Worm (Caenorhabditis elegans) whole organism, early embryonic: ENCODE measurements around the gene mom-1.

Source experiments
- B0310.2 ChIP-seq: sonication (generic microtip); optimal IDR thresholded peaks from 2 replicates; lab custom pipeline; 2016; ENCODE audit warnings: mild to moderate bottlenecking, missing genetic modification characterization, missing compliant biosample characterization
- F13C5.2 ChIP-seq: sonication (generic microtip); optimal IDR thresholded peaks from 2 replicates; lab custom pipeline; 2017; ENCODE audit warnings: mild to moderate bottlenecking, missing genetic modification characterization, inconsistent platforms, missing compliant biosample characterization
- aly-1 ChIP-seq: sonication (generic microtip); optimal IDR thresholded peaks from 2 replicates; lab custom pipeline; 2016; ENCODE audit warnings: missing genetic modification characterization, missing compliant biosample characterization
- ama-1 ChIP-seq: fragments of 150-350 bp; optimal IDR thresholded peaks from 2 replicates; lab custom pipeline; 2014
- ceh-13 ChIP-seq: fragments of 200-800 bp; sonication (Bioruptor generic); optimal IDR thresholded peaks from 2 replicates; lab custom pipeline; 2018; ENCODE audit warnings: mild to moderate bottlenecking, missing genetic modification characterization, missing compliant biosample characterization
- ceh-36 ChIP-seq: sonication (generic microtip); optimal IDR thresholded peaks from 2 replicates; lab custom pipeline; 2016; ENCODE audit warnings: missing genetic modification characterization, inconsistent platforms, missing compliant biosample characterization
- ets-7 ChIP-seq: sonication (generic microtip); optimal IDR thresholded peaks from 2 replicates; lab custom pipeline; 2016; ENCODE audit warnings: missing genotype, missing genetic modification characterization, missing compliant biosample characterization
- flt-1 ChIP-seq: fragments of 200-800 bp; sonication (Bioruptor generic); IDR thresholded peaks from 2 replicates; pipeline ENCODE4 v1.3.6; 2022; ENCODE audit warnings: missing genetic modification characterization, missing compliant biosample characterization
- hmbx-1 ChIP-seq: sonication (generic microtip); optimal IDR thresholded peaks from 2 replicates; lab custom pipeline; 2016; ENCODE audit warnings: mild to moderate bottlenecking, missing genetic modification characterization, missing compliant biosample characterization
- hmg-4 ChIP-seq: fragments of 200-800 bp; sonication (Bioruptor generic); optimal IDR thresholded peaks from 2 replicates; lab custom pipeline; 2018; ENCODE audit warnings: mild to moderate bottlenecking, missing genetic modification characterization, missing compliant biosample characterization
- hnd-1 ChIP-seq: sonication (generic microtip); optimal IDR thresholded peaks from 2 replicates; lab custom pipeline; 2016; ENCODE audit warnings: missing genetic modification characterization, missing compliant biosample characterization
- pes-1 ChIP-seq: fragments of 200-800 bp; sonication (Bioruptor generic); IDR thresholded peaks from 2 replicates; pipeline ENCODE4 v1.3.6; 2022; ENCODE audit warnings: missing genetic modification reagents, missing genetic modification characterization, missing compliant biosample characterization
- scrt-1 ChIP-seq: fragments of 200-800 bp; sonication (Bioruptor generic); IDR thresholded peaks from 2 replicates; pipeline ENCODE4 v1.3.6; 2022; ENCODE audit warnings: missing genetic modification characterization, missing compliant biosample characterization
- sea-1 ChIP-seq: fragments of 200-800 bp; sonication (Bioruptor generic); conservative IDR thresholded peaks from 2 replicates; pipeline ENCODE4 v1.3.6; 2022; ENCODE audit warnings: missing genetic modification characterization, missing compliant biosample characterization
- tbx-11 ChIP-seq: fragments of 200-800 bp; sonication (Bioruptor generic); IDR thresholded peaks from 2 replicates; pipeline ENCODE4 v1.3.6; 2022; ENCODE audit warnings: missing genetic modification characterization, missing compliant biosample characterization
- tbx-37 ChIP-seq: fragments of 200-800 bp; sonication (Bioruptor generic); conservative IDR thresholded peaks from 2 replicates; pipeline ENCODE4 v1.3.6; 2022; ENCODE audit warnings: missing genetic modification reagents, missing genetic modification characterization, missing compliant biosample characterization
- tra-4 ChIP-seq: sonication (generic microtip); optimal IDR thresholded peaks from 2 replicates; lab custom pipeline; 2017; ENCODE audit warnings: missing genetic modification characterization, missing compliant biosample characterization

mom-1 gene

DNA sequence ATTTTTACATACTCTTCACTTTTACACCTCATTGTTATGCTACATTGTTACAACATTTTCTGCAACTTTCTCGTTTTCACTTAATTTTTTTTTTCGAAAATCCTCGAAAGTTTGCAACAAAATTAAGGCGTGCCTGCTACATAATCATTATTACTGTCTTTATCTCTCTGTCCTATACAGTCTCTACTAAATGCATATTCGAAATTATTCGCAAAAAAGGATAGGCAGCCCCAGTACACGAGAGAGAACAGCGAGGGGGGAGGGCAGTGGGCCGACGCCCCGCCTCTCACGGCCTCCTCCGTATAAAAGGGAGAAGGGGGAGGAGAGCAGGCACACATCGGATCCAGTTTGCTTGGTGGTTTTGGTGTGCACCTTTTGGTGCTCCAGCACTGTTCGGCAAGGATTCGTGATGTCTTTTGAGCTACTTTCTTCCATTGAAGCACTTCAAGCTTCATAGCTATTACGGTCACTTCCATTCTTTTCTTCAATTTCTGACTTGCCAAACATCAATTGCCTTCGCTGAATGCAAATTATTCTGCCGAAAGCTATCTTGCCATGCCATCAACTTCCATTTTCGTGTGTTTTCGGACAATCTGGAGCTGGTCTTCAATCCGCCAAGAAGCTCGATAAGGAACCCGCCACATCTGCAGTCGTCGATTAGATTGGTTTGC is 40.8 kb upstream of the mom-1 start:
- TF ChIP-seq B0310.2, result no peak
- TF ChIP-seq aly-1, result peak; percentile 61
- TF ChIP-seq F13C5.2 (tag; lab: Kevin White, UChicago), result peak; percentile 1
- TF ChIP-seq ceh-13 (GFP tag; lab: Kevin White, UChicago), result no peak
- TF ChIP-seq sea-1 (GFP tag; lab: Robert Waterston, UW), result peak; percentile 57; the same call in 1 of the 2 replicates
- no peak for TF ChIP-seq tra-4 (tag; lab: Kevin White, UChicago)
- TF ChIP-seq ama-1 (lab: Kevin White, UChicago), result peak; percentile 91
- TF ChIP-seq scrt-1 (GFP tag; lab: Robert Waterston, UW), result 0 out of 2 replicates have a peak, but pooled peaks have one; percentile 54
- no peak for TF ChIP-seq pes-1
- no peak for TF ChIP-seq hnd-1 (tag; lab: Kevin White, UChicago)
- peak; percentile 48 for TF ChIP-seq hmg-4 (GFP tag; lab: Kevin White, UChicago)

DNA sequence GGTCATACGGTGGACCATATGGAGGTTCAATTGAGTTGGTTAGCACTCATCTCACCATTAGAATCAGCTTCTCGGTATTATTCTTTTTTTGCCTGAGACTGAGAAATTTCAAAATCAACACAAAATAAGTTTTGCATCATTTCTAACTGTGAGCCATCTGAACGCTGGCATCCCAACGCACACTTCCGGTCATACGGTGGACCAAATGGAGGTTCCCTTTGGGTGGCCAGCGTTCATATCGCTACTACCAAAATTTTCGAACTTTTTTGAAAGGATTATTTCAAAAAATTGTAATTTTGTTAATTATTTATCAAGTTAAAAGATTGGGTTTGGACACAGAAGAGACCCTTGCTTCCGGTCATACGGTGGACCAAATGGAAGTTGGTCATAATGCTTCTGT is 40.2 kb upstream of the mom-1 start:
- no peak for TF ChIP-seq flt-1 (GFP tag; lab: Robert Waterston, UW)
- peak; percentile 14 for TF ChIP-seq ets-7 (tag; lab: Kevin White, UChicago)

DNA sequence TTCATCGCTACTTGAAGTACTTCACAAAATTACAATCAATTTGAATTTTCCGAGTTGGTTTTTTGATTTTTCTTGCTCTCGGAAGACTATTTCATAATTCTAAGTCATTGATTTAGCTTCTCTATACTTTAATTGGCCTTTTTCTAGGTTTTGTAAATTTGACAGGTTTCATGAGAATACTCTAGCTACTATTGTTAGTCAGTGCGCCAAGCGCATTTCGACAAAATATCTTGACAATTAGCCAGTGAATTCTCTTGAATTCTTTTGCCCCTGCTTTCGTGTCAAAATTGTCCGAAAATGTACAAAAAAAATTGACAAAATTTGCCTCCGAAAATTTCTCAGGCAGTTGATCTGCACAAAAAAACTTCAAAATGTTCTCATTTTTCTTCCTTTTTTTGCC is 39.8 kb upstream of the mom-1 start:
- no peak for TF ChIP-seq pes-1
- no peak for TF ChIP-seq tbx-11
- no peak for TF ChIP-seq hnd-1 (tag; lab: Kevin White, UChicago)
- TF ChIP-seq ceh-36, result no peak
- TF ChIP-seq F13C5.2 (tag; lab: Kevin White, UChicago), result no peak
- no peak for TF ChIP-seq flt-1 (GFP tag; lab: Robert Waterston, UW)
- no peak for TF ChIP-seq hmg-4 (GFP tag; lab: Kevin White, UChicago)
- no peak for TF ChIP-seq sea-1 (GFP tag; lab: Robert Waterston, UW)
- no peak for TF ChIP-seq scrt-1 (GFP tag; lab: Robert Waterston, UW)
- TF ChIP-seq tbx-37 (GFP tag; lab: Robert Waterston, UW), result no peak
- TF ChIP-seq ama-1 (lab: Kevin White, UChicago), result no peak
- TF ChIP-seq hmbx-1 (tag; lab: Kevin White, UChicago), result no peak

DNA sequence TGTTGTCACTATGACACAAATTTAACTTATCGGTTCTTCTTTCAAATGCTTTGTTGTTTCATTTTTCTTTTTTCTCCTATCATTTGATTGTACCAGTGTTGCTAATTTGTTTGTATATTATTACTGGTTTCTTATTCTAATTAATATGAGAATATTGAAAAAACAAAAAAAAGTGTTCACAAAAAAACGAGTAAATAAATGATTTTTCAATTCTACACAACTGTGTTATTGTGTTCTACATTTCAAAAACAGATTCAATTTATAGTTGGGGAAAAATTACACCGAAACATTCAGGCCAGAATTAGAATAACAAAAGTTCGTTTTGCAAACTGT is 39.4 kb upstream of the mom-1 start:
- TF ChIP-seq scrt-1 (GFP tag; lab: Robert Waterston, UW) (no peak), ama-1 (lab: Kevin White, UChicago) (no peak), aly-1 (no peak), F13C5.2 (tag; lab: Kevin White, UChicago) (no peak), pes-1 (no peak), B0310.2 (no peak), hmg-4 (GFP tag; lab: Kevin White, UChicago) (no peak), sea-1 (GFP tag; lab: Robert Waterston, UW) (no peak)

DNA sequence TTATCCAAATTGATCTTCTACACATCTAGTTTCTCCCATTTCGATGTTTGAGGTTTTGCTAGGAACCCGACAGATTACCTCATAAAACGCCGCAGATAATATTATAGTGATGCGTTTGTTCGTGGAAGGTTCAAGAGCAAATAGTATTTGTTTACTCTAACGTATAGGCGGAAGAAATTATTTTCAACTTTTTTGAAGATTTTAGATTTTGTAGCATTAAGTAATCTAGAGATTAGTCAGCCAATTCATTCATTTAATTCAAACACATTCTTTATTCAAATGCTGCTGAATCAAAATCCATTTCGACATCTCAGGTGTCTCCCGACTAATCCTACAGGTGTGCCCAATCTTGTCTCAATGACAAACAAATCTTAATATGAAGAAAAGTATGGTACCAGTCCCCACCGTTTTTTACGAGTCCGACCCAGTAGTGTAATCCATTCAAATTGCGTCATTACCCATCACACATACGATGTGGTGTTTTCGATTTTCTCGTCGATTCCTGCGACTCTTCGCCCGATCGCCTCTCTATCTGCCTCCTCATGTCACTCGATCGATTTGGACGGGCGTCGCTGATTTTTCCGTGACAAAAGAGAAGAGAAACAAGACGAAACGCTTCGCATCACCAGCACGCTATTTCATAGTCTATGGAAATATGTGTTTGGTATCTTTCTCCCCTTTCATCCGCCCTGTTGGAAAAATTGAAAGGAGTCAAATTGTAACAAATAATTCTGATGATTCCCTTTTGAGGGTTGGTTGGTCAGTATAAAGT is 38.8 kb upstream of the mom-1 start:
- TF ChIP-seq hmg-4 (GFP tag; lab: Kevin White, UChicago) (peak; percentile 67), ceh-36 (peak; percentile 24), sea-1 (GFP tag; lab: Robert Waterston, UW) (peak; percentile 56; the same call in 1 of the 2 replicates), F13C5.2 (tag; lab: Kevin White, UChicago) (no peak), flt-1 (GFP tag; lab: Robert Waterston, UW) (no peak), pes-1 (0 out of 2 replicates have a peak, but pooled peaks have one; percentile 11), tra-4 (tag; lab: Kevin White, UChicago) (no peak)

DNA sequence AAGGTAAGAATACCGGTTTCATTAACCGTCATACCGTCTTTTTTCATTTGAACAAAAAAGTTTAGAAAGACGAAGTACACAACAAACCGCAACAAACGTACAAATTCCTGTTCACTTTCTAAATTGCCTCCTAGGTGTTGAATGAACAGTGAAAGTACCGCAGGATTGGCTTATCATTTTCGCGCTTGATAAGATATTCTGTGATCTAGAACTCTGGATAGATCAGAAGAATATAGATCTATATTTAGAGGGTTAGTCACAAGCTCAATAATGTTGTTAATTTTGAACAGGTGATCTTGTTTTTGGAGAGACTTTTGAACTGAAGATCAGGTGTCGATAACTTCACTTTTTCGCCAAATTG is 38.3 kb upstream of the mom-1 start:
- no peak for TF ChIP-seq sea-1 (GFP tag; lab: Robert Waterston, UW)
- TF ChIP-seq hmbx-1 (tag; lab: Kevin White, UChicago), result no peak
- TF ChIP-seq hmg-4 (GFP tag; lab: Kevin White, UChicago), result no peak
- no peak for TF ChIP-seq tbx-37 (GFP tag; lab: Robert Waterston, UW)
- TF ChIP-seq aly-1, result no peak
- TF ChIP-seq ceh-13 (GFP tag; lab: Kevin White, UChicago), result no peak
- TF ChIP-seq flt-1 (GFP tag; lab: Robert Waterston, UW), result no peak
- TF ChIP-seq ets-7 (tag; lab: Kevin White, UChicago), result no peak

DNA sequence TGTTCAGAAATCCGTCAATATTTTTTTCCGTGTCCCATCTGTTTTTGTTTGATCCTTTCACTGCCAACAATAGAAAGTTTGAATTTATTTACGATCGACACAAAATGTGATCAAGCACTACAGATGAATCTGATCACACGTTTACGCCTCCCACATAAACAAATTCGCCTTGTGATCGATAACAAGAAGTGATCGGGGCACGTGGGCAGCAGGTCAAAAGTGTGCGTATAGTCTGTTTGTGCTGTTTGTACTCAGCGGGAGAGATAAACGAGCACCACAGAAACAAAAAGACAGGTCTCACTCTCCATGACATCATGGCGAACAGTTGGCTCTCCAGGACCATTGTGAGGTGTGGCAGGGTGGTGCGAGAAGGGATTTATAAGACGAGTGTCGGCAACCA is 37.4 kb upstream of the mom-1 start:
- no peak for TF ChIP-seq F13C5.2 (tag; lab: Kevin White, UChicago)
- no peak for TF ChIP-seq tbx-37 (GFP tag; lab: Robert Waterston, UW)
- TF ChIP-seq hmg-4 (GFP tag; lab: Kevin White, UChicago), result peak; percentile 58
- 0 out of 2 replicates have a peak, but pooled peaks have one; percentile 32 for TF ChIP-seq sea-1 (GFP tag; lab: Robert Waterston, UW)
- TF ChIP-seq ceh-36, result peak; percentile 49
- TF ChIP-seq tra-4 (tag; lab: Kevin White, UChicago), result no peak
- peak; percentile 6 for TF ChIP-seq ets-7 (tag; lab: Kevin White, UChicago)
- 0 out of 2 replicates have a peak, but pooled peaks have one; percentile 35 for TF ChIP-seq tbx-11

DNA sequence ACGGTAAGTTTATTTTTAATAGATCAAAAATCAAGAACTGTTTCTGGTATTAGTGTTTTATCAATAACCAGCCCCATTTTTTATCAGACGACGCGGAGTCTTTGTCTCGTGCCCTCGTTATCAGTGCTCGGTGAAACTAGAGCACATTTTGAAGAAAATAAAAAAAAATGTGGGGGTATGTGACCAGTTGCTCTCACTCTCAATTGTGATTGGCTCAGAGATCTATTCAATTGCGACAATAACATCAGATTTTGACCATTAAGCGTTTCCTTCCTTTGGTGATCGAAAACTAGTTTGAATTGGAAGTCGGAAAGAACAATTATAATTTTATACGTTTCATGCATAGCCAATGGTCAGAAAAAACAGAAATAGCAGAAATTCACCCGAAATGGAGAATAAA is 36.5 kb upstream of the mom-1 start:
- TF ChIP-seq hnd-1 (tag; lab: Kevin White, UChicago), result no peak
- TF ChIP-seq hmg-4 (GFP tag; lab: Kevin White, UChicago), result no peak
- TF ChIP-seq hmbx-1 (tag; lab: Kevin White, UChicago), result no peak
- no peak for TF ChIP-seq scrt-1 (GFP tag; lab: Robert Waterston, UW)
- no peak for TF ChIP-seq tbx-11
- no peak for TF ChIP-seq ceh-13 (GFP tag; lab: Kevin White, UChicago)
- no peak for TF ChIP-seq tbx-37 (GFP tag; lab: Robert Waterston, UW)
- no peak for TF ChIP-seq aly-1
- no peak for TF ChIP-seq pes-1
